Worm (Caenorhabditis elegans) whole organism, dauer: ENCODE measurements around the gene F58F12.12.
A peak's percentile ranks its signal among the peaks of the same experiment; 100 is the strongest.

ENCODE experiments used
- unc-62 ChIP-seq: sonication (generic microtip); optimal IDR thresholded peaks from 2 replicates; lab custom pipeline; 2017; ENCODE audit warnings: missing biosample characterization, missing genetic modification reagents, missing genetic modification characterization

The F58F12.12 gene

DNA sequence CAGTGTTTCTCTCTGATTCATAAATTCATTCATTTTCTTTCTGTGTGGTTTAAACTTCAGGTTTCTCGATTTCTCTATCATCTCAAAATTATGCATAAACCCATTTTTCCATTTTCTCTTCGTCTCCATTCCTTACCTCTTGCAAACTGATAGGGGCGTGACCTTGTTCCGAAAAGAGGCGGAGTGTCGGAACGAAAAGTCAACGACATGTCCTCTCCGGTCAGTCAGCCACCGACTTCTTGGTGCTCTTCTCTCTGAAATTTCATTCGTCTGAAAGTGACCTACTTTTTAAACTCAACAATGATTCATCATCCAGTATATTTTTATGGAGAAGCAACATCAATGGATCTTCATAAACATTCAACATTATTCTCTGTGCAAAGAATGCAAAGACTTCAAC, at the start of gene F58F12.12:
F58F12.12 (plus strand) TSS at position 301 of the 400 bp plus-strand sequence.
- no peak for TF ChIP-seq unc-62 (GFP tag; lab: Kevin White, UChicago)

- TF ChIP-seq unc-62 (GFP tag; lab: Kevin White, UChicago): no peak
These were observed 49.6 kb upstream of the F58F12.12 start, which contains the start of gene set-4 for ce11 chrII:6331222-6331830. TSS of gene set-4 (minus strand) at chrII:6331341.

- TF ChIP-seq unc-62 (GFP tag; lab: Kevin White, UChicago): no peak
These were observed 47.1 kb upstream of the F58F12.12 start, which contains the start of gene ttc-39B for ce11 chrII:6333887-6334286. TSS of gene ttc-39B (minus strand) at chrII:6333987.

DNA sequence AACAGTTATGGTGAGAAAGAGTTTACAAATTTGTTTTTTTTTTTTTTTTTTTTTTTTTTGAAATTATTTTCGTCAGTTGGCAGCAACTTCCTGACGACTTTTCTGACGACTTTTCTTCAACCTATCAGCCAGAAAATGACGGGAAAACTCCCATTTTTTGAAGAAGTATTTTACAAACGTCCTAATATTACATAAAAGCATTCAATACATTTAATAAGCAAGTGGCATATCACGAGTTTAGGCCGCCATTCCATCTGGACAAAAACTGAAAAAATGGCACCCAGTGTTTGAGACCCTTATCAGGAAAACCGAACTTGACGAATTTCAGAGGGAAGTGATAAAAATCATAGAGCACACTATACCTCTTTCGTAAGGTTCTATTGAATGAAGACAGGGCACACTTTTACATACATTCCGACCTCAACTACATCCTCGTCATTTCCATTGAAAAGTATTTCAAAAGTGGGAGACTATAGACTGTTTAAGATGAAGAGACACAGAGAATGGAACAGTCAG, 46.2 kb upstream of the F58F12.12 start:
- no peak for TF ChIP-seq unc-62 (GFP tag; lab: Kevin White, UChicago)

- no peak for TF ChIP-seq unc-62 (GFP tag; lab: Kevin White, UChicago)
These were observed 45.6 kb upstream of the F58F12.12 start, which contains the start of gene C32D5.14 for ce11 chrII:6335358-6335757. TSS of gene C32D5.14 (plus strand) at chrII:6335488.

ce11 chrII:6339511-6339910, 41.5 kb upstream of the F58F12.12 start:
- TF ChIP-seq unc-62 (GFP tag; lab: Kevin White, UChicago): no peak

- no peak for TF ChIP-seq unc-62 (GFP tag; lab: Kevin White, UChicago)
These were observed 41.0 kb upstream of the F58F12.12 start, which contains the start of gene C32D5.7 for ce11 chrII:6339948-6340347. TSS of gene C32D5.7 (minus strand) at chrII:6340048.

ce11 chrII:6341076-6341475, 39.9 kb upstream of the F58F12.12 start:
- no peak for TF ChIP-seq unc-62 (GFP tag; lab: Kevin White, UChicago)

DNA sequence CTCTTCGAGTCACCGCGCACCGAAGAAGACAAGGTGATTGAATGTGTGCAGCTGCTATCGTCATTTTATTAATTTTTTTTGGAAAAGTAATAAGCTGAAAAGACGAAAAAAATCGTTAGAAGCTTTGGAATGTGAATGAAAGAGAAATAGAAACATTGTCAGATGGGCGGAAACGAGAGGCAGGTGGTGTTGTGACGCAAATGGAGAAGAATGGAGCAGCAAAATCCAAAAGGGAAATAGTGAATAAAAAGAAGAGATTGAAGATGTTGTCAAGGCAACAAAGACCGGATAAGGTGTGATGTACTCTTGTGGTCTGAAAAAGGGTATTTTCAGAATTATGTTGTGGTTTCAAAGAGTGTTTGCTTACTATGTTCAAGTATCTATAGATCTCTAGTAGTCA, 38.5 kb upstream of the F58F12.12 start:
- no peak for TF ChIP-seq unc-62 (GFP tag; lab: Kevin White, UChicago)

DNA sequence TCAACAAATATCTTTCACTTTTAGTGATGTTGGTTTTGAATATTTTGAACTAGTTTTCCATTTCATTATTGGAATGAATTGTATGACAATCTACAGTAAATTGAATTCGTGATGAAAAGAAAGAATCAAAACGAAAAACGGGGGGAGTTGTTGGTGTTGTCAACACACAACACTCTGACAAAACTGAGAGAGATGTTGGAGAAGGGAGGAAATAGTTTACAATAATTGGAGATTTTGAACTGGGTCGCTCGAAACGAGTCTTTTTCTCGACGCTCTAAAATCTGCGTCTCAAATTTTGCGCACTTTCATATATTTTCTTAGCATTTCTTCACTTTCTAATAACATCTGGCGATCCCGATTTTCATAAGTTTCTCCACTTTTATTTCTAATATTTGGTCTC, 37.1 kb upstream of the F58F12.12 start, which contains the start of gene txt-18:
txt-18 (plus strand) TSS at position 180 of the 400 bp plus-strand sequence.
- TF ChIP-seq unc-62 (GFP tag; lab: Kevin White, UChicago): no peak

DNA sequence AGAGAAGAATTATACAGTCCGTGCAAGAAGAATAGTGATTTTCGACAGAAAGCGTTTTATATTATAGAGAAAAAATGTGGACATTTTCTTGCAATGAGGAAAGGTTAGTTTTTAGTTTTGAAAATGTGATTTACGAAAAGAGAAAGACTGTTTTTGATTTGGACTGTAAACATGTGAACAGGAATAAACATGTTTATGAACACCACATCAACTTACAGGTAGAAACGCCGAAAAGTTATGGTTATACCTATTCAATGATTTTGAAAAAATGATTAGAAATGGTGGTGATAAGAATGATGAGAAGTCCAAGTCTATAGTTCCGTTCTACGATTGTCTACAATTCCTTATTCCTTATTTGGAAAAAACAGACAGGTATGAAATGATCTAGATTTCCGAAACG, 36.5 kb upstream of the F58F12.12 start:
- no peak for TF ChIP-seq unc-62 (GFP tag; lab: Kevin White, UChicago)

DNA sequence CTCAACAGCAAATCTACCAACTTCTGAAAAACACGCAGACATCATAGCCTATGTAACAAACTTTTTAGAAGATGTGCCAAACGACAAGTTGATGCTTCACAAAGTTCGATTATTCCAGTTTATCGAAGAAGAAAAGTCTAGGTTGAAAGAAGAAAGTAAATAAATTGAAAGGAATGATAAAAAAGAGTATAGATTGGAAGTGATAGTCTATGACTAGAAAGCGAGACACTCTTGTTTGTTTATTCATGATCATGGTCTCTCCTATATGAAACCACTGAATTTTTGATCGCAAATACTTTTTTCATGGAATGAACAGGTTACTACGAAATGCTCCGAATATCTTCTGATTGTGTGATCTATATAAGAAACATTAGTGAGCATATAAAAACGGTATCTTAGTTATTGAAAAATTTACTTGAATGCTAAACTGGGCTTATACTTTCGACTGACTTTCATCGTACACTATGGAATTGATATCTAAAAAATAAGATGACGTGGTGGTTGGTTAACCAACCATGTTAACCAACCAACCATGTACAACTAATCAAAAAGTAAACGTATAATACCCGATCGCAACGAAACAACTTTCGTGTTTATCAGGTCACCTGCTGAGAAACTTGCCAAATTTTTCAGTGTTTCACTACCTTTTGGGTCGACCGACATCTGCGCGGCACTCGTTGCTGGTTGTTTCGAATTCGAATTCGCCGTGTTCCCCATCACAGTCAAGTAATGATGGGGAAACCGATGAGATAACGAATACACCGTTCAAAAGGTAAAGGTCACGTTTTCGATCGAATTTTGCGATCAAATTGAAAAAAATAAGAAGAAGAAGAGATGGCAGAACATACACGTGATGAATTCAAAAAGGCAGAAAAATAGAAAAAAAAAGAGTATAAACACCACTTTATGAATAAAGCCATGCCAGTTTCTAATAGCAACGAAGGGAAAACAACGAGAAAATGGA, 35.5 kb upstream of the F58F12.12 start, which contains the start of gene C32D5.8:
C32D5.8 (minus strand) TSS at position 770 of the 964 bp plus-strand sequence.
- no peak for TF ChIP-seq unc-62 (GFP tag; lab: Kevin White, UChicago)

DNA sequence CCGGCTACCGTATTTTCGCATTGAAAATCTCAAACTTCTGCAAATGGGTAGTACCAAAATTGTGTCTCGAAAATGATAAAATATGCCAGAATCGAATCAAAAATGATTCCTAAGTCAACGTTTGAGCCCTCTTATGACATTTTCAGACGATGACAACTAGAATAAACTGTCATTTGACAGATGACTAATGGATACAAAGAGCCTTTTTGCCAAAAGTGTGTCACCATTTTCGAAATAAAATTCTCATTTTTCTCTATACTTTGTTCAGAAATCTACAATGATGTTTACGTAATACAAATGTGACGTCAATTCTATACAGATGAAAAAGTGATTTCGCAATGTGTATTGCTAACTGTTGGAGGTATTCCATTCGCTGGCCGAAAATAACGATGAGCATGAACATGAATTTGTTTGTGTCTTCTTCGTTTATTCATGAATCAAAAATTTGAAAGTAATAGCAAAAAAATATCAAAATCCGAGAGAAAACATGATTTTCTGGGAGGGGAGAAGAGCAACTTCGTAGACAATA, 34.4 kb upstream of the F58F12.12 start:
- TF ChIP-seq unc-62 (GFP tag; lab: Kevin White, UChicago): no peak

DNA sequence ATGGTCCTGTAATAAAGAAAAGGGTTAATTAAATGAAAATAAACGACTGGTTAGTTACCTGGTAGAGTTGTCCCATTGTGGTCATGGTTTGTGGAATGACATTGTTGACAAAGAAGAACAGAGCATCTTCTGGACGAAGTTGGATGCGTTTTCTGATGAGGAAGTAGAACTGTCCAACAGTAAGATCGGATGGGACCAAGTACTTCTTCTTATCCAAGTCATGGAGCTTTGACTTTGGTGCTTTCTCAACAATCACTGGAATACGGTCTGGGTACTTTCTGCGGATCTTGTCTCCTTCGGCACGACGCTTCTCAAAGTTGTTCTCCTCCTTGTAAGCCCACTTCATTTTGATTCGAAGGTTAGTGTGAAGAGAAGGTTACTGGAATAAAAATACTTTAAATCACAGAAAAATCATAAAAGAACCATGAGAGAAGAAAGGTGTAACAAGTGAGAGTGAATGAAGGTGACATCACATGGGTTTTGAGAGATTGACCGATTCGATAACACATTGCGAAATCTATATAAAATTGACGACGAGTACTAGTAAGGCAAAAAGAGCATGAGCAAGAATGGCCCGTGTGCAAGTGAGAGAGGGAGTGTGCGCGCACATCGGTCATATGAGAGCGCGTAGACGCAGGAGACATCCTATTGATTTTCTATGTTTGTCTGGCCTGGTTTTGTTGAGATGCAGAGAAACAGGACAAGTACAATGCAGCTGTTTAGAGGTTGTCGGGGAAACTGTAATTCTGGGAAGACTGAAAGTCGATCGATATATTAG, 33.4 kb upstream of the F58F12.12 start, which contains the start of gene lgg-1:
lgg-1 (minus strand) TSS at position 379 of the 778 bp plus-strand sequence.
- no peak for TF ChIP-seq unc-62 (GFP tag; lab: Kevin White, UChicago)

- peak; percentile 39 for TF ChIP-seq unc-62 (GFP tag; lab: Kevin White, UChicago)
These were observed 32.6 kb upstream of the F58F12.12 start for ce11 chrII:6348360-6348759.
